Fruit fly (Drosophila melanogaster) whole organism, embryonic: ENCODE data around the gene Edg91.

Experiments
- C15 ChIP-seq: fragments of 200-800 bp; sonication (Bioruptor generic); IDR thresholded peaks from 3 replicates; pipeline ENCODE4 v1.3.6; 2022; ENCODE audit warnings: missing biosample characterization, missing genetic modification characterization
- CG10321 ChIP-seq: fragments of 200-800 bp; sonication (Bioruptor generic); IDR thresholded peaks from 2 replicates; pipeline ENCODE4 v1.3.6; 2022; ENCODE audit warnings: missing biosample characterization, missing genetic modification characterization
- CG13894 ChIP-seq: fragments of 200-800 bp; sonication (Bioruptor generic); optimal IDR thresholded peaks from 3 replicates; lab custom pipeline; 2018; ENCODE audit warnings: missing biosample characterization, mild to moderate bottlenecking, missing genetic modification characterization, moderate library complexity
- CG17186 ChIP-seq: fragments of 200-800 bp; sonication (Bioruptor generic); optimal IDR thresholded peaks from 3 replicates; lab custom pipeline; 2017; ENCODE audit warnings: missing biosample characterization, missing genetic modification reagents, missing genetic modification characterization
- CG34224 ChIP-seq: fragments of 200-800 bp; sonication (Bioruptor generic); IDR thresholded peaks from 3 replicates; pipeline ENCODE4 v1.3.6; 2022; ENCODE audit warnings: missing biosample characterization, missing genetic modification characterization; ENCODE audit not compliant: partially characterized antibody
- CG6813 ChIP-seq: fragments of 200-800 bp; sonication (Bioruptor generic); optimal IDR thresholded peaks from 2 replicates; lab custom pipeline; 2017; ENCODE audit warnings: missing biosample characterization, missing genetic modification characterization, mild to moderate bottlenecking, moderate library complexity, missing genetic modification reagents
- CG7745 ChIP-seq: fragments of 200-800 bp; sonication (Bioruptor generic); optimal IDR thresholded peaks from 2 replicates; lab custom pipeline; 2018; ENCODE audit warnings: missing biosample characterization, mild to moderate bottlenecking, missing genetic modification characterization, moderate library complexity
- Fer3 ChIP-seq: fragments of 200-800 bp; sonication (Bioruptor generic); optimal IDR thresholded peaks from 2 replicates; lab custom pipeline; 2018; ENCODE audit warnings: missing biosample characterization, mild to moderate bottlenecking, missing genetic modification characterization, moderate library complexity
- Mrtf ChIP-seq: fragments of 200-800 bp; sonication (Bioruptor generic); IDR thresholded peaks from 3 replicates; pipeline ENCODE4 v1.3.6; 2022; ENCODE audit warnings: missing biosample characterization, missing genetic modification characterization
- dmrt11E ChIP-seq: fragments of 200-800 bp; sonication (Bioruptor generic); optimal IDR thresholded peaks from 3 replicates; lab custom pipeline; 2018; ENCODE audit warnings: missing biosample characterization, mild to moderate bottlenecking, missing genetic modification characterization, moderate library complexity
- grau ChIP-seq: fragments of 200-800 bp; optimal IDR thresholded peaks from 3 replicates; lab custom pipeline; 2019; ENCODE audit warnings: missing biosample characterization, mild to moderate bottlenecking, missing genetic modification characterization, moderate library complexity
- kay ChIP-seq: fragments of 200-800 bp; sonication (Bioruptor generic); optimal IDR thresholded peaks from 2 replicates; lab custom pipeline; 2016; ENCODE audit warnings: missing biosample characterization, missing genetic modification characterization
- nerfin-1 ChIP-seq: fragments of 200-800 bp; sonication (Bioruptor generic); optimal IDR thresholded peaks from 3 replicates; lab custom pipeline; 2019; ENCODE audit warnings: missing biosample characterization, mild to moderate bottlenecking, missing genetic modification characterization, moderate library complexity
- sqz ChIP-seq: fragments of 200-800 bp; sonication (Bioruptor generic); optimal IDR thresholded peaks from 3 replicates; lab custom pipeline; 2018; ENCODE audit warnings: missing biosample characterization, mild to moderate bottlenecking, missing genetic modification characterization

dm6 chr3R:17624968-17625367 lies 13.7 kb upstream of the Edg91 start, which contains the start of gene AttD:
- no peak for TF ChIP-seq nerfin-1 (tag; lab: Kevin White, UChicago)
- no peak for TF ChIP-seq Mrtf (GFP tag; lab: Robert Waterston, UW)
- no peak for TF ChIP-seq grau (tag; lab: Kevin White, UChicago)
- no peak for TF ChIP-seq sqz (GFP tag; lab: Kevin White, UChicago)
- no peak for TF ChIP-seq CG6813 (GFP tag; lab: Kevin White, UChicago)
- no peak for TF ChIP-seq dmrt11E (tag; lab: Kevin White, UChicago)
- no peak for TF ChIP-seq CG34224
- no peak for TF ChIP-seq CG17186
- no peak for TF ChIP-seq CG13894
- TF ChIP-seq Fer3 (tag; lab: Kevin White, UChicago): no peak
- no peak for TF ChIP-seq CG10321 (GFP tag; lab: Robert Waterston, UW)
- no peak for TF ChIP-seq kay (GFP tag; lab: Kevin White, UChicago)
- no peak for TF ChIP-seq C15
- no peak for TF ChIP-seq CG7745 (tag; lab: Kevin White, UChicago)
